Fruit fly (Drosophila melanogaster): ENCODE data around the gene Vajk3.
A peak's percentile ranks its signal among the peaks of the same experiment; 100 is the strongest.

The Vajk3 gene

DNA sequence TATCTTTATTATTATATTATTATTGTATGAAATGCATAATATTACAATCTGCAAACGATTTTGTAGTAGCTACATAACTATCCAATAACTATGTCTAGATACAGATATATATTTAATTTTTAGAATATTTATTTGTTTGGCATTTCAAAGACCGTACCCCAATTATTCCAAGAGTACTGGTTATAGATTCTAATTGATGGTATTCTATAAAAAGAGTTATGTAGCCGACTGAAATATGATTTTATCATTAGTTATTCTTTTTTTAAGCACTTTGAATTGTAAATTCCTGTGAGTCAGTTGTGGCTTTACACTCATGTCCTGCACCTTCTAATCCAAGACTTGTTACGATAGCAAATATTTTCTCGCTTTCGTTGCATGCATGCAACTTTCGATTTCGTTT, 21.6 kb downstream of the Vajk3 start:
- TF ChIP-seq noc (tag; optimal IDR thresholded peaks at IDR 0.05) = no peak

dm6 chr2L:13923984-13924383, 23.3 kb downstream of the Vajk3 start:
- no peak for TF ChIP-seq noc (tag; optimal IDR thresholded peaks at IDR 0.05)

DNA sequence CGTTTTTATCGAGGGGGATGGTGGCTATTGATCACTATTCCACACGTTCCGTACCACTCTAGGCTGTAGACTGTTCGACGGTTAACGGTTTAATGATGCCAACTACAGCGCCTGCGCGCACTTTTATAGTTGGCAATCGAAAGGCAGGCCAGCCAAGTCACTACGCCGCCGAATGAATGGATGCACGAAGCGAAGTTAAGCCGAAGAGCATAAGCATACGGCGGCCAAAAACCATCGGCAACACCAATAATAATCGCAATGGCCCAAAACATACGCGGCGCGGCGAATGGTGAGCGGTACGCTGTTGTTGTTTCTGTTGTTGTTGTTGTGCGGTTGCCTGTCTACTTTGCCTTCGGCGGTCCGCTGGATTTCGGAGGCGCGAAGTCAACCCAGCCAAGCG, 23.8 kb downstream of the Vajk3 start, which contains the start of gene Vajk1:
Gene Vajk1, minus strand, starts transcription at position 101 of the 400 bp plus-strand sequence.
- no peak for TF ChIP-seq noc (tag; optimal IDR thresholded peaks at IDR 0.05)

- TF ChIP-seq noc (tag; optimal IDR thresholded peaks at IDR 0.05) = no peak
These were observed 32.9 kb downstream of the Vajk3 start, which contains the start of gene Ance-3 for dm6 chr2L:13914425-13914824. TSS of gene Ance-3 (plus strand) at chr2L:13914725.

DNA sequence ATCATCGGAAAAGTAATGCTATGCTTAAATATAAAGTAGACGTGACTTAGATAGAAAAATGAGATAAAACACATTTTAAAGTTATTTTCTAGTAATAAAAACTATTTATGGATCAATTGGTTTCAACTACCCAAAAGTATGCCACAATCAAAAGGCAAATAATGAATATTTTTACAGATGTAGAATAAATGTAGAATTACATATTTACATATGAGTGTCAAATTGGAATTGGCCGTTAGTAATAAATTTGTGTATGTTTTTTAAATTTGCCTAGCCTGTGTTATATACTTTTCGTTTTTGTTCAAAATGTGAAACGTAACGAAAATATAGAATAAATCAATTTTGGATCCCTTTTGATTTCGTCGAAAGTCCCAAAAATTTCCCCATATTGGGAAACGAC, 35.5 kb downstream of the Vajk3 start, which contains the start of gene Acyp:
Gene Acyp, plus strand, starts transcription at position 301 of the 400 bp plus-strand sequence.
- no peak for TF ChIP-seq noc (tag; optimal IDR thresholded peaks at IDR 0.05)

DNA sequence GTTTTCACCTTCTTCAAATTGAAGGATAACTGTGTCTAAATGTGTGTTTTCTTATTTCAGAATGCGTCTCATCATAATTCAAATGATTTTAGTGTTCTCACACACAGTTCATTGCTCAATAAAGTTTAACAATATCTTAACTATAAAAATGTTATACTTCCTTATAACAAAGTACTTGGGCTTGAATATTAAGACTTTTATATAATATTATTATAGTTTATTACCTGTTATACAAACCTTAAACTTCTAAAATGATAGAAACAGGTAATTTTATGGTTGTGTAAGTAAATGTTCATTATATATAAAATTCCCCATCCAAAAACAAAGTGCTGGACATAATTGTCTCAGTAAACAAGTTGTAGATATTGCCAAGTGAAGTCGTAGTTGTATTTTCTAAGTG, 38.2 kb downstream of the Vajk3 start, which contains the start of gene Ance-2:
Gene Ance-2, plus strand, starts transcription at position 301 of the 400 bp plus-strand sequence.
- no peak for TF ChIP-seq noc (tag; optimal IDR thresholded peaks at IDR 0.05)

DNA sequence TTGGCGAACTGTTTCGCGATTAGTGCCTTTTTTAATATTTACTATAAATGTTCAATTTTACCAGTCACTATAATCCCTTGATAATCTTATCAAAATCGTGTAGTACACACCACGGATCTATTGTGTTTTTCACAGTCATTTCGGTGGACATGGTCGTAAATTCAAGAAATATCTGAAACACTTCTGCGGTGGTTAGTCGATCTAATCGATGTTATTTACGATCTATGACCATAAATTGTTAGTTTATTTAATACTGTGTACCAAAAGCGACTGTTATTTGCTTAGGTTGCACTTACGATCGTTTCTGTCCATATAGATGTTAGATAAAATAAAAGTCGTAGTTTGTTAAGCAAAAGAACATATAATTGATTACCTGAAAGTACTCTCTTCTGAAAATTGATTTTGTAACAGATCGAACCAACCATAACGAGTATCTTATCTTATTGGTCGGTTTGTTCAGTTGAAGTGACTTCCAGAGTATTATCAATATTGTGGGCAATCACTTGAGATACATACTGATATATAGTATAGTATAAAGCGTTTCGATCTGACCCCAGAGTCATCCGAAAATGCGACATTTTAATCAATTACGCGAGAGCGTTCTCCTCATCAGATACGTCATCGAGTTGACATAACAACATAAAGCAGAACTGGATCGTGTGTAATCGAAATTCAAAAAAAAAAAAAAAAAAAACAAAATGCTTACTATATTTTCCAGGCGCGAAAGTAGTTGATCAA, 41.3 kb downstream of the Vajk3 start:
- TF ChIP-seq noc (tag; optimal IDR thresholded peaks at IDR 0.05) = peak; percentile 40

- TF ChIP-seq noc (tag; optimal IDR thresholded peaks at IDR 0.05) = peak; percentile 93
These were observed 42.0 kb downstream of the Vajk3 start, which contains the start of gene Ance for dm6 chr2L:13905072-13905847. TSS of gene Ance (plus strand) at chr2L:13905645.

DNA sequence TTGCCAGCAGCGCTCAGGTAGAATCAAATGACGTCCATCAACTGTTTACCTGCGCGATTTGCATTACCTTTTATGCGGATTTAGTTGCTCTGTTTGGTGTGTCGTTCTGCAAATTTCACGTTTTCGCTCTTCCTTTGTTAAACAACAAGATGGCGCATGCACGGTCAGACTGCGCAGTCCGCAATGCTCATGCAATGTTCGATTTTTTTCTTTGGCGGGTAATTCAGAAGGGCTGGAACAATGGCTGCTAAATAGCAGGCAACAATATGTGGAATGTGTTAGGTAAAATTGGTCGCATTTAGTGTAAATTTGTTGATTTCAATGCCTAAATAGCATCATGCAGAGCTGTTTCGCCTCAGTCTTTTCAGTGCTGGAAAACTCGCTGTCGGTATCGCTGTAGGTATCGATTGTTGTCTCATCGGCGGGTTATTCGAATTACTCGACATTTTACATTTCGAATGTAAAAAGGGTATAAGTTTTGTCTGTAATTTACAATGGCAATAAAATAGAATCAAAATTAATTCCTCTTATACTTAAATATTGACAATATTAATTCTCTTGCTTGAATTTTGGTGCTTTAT, 42.9 kb downstream of the Vajk3 start, which contains the start of gene Smg5:
Gene Smg5, minus strand, starts transcription at position 331 of the 581 bp plus-strand sequence.
- peak; percentile 63 for TF ChIP-seq noc (tag; optimal IDR thresholded peaks at IDR 0.05)

DNA sequence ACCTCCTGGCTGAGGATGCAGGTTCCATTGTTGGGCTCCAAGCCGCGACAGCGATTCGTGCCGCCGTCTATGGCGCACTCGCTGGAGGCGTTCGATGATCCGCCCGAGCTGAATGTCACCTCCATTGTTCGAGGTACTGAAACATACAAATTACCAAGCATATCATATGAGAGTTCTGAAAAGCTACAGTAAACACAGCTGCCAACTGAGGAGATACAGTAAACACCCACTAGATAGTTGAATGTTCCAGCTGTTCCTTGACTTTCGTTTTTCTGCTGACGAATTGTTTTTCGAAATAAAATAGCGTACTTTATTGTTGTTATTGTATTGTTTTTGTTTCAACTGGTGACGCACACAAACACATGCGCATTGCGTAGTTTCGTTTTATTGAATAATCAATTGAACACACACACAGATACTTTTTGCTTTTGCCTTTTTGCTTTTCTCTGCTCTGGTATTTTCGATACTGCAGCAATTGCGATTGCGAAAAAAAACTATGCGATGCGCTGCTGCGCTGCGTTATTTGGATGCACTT, 43.4 kb downstream of the Vajk3 start:
- TF ChIP-seq noc (tag; optimal IDR thresholded peaks at IDR 0.05) = no peak

dm6 chr2L:13900111-13900930, 47.0 kb downstream of the Vajk3 start:
- no peak for TF ChIP-seq noc (tag; optimal IDR thresholded peaks at IDR 0.05)
